Fruit fly (Drosophila melanogaster) whole organism, embryonic: ENCODE measurements around the gene CG5171.
A peak's percentile ranks its signal among the peaks of the same experiment; 100 is the strongest.

ENCODE experiments used
- Abd-B ChIP-seq: fragments of 200-800 bp; sonication (Bioruptor generic); optimal IDR thresholded peaks from 2 replicates; lab custom pipeline; 2018; ENCODE audit warnings: missing biosample characterization, mild to moderate bottlenecking, missing genetic modification characterization, moderate library complexity
- Antp ChIP-seq: fragments of 200-800 bp; sonication (Bioruptor generic); optimal IDR thresholded peaks from 3 replicates; lab custom pipeline; 2016; ENCODE audit warnings: missing biosample characterization, missing genetic modification characterization
- Asciz ChIP-seq: fragments of 200-800 bp; sonication (Bioruptor generic); optimal IDR thresholded peaks from 2 replicates; lab custom pipeline; 2017; ENCODE audit warnings: missing biosample characterization, mild to moderate bottlenecking, missing genetic modification characterization, missing genetic modification reagents
- Awh ChIP-seq: fragments of 200-800 bp; sonication (Bioruptor generic); IDR thresholded peaks from 2 replicates; pipeline ENCODE4, ENCODE4 v1.3.6; 2022; ENCODE audit warnings: missing biosample characterization, missing genetic modification characterization
- B-H2 ChIP-seq: fragments of 200-800 bp; sonication (Bioruptor generic); optimal IDR thresholded peaks from 2 replicates; lab custom pipeline; 2018; ENCODE audit warnings: missing biosample characterization, mild to moderate bottlenecking, missing genetic modification characterization
- CG11504 ChIP-seq: fragments of 200-800 bp; sonication (Bioruptor generic); optimal IDR thresholded peaks from 3 replicates; lab custom pipeline; 2019; ENCODE audit warnings: missing biosample characterization, mild to moderate bottlenecking, missing genetic modification characterization, moderate library complexity
- CG13296 ChIP-seq: fragments of 200-800 bp; sonication (Bioruptor generic); optimal IDR thresholded peaks from 3 replicates; lab custom pipeline; 2018; ENCODE audit warnings: missing biosample characterization, mild to moderate bottlenecking, missing genetic modification characterization
- CG17385 ChIP-seq: fragments of 200-800 bp; sonication (Bioruptor generic); optimal IDR thresholded peaks from 3 replicates; lab custom pipeline; 2018; ENCODE audit warnings: missing biosample characterization, mild to moderate bottlenecking, missing genetic modification characterization
- CG17802 ChIP-seq: fragments of 200-800 bp; sonication (Bioruptor generic); optimal IDR thresholded peaks from 2 replicates; lab custom pipeline; 2018; ENCODE audit warnings: missing biosample characterization, mild to moderate bottlenecking, missing genetic modification characterization, moderate library complexity
- CG18619 ChIP-seq: fragments of 200-800 bp; sonication (Bioruptor generic); optimal IDR thresholded peaks from 3 replicates; lab custom pipeline; 2017; ENCODE audit warnings: missing biosample characterization, mild to moderate bottlenecking, missing genetic modification characterization
- CG30020 ChIP-seq: fragments of 200-800 bp; optimal IDR thresholded peaks from 2 replicates; lab custom pipeline; 2019; ENCODE audit warnings: missing biosample characterization, mild to moderate bottlenecking, missing genetic modification characterization, moderate library complexity
- CG3838 ChIP-seq: fragments of 200-800 bp; sonication (Bioruptor generic); optimal IDR thresholded peaks from 3 replicates; lab custom pipeline; 2016; ENCODE audit warnings: missing biosample characterization, missing genetic modification characterization
- CG4282 ChIP-seq: fragments of 200-800 bp; sonication (Bioruptor generic); optimal IDR thresholded peaks from 2 replicates; lab custom pipeline; 2016; ENCODE audit warnings: missing biosample characterization, missing genetic modification characterization
- CG4360 ChIP-seq: fragments of 200-800 bp; sonication (Bioruptor generic); IDR thresholded peaks from 2 replicates; pipeline ENCODE4 v1.3.6; 2022; ENCODE audit warnings: missing biosample characterization, missing genetic modification characterization
- CG6175 ChIP-seq: fragments of 200-800 bp; sonication (Bioruptor generic); IDR thresholded peaks from 3 replicates; pipeline ENCODE4 v1.3.6; 2022; ENCODE audit warnings: missing biosample characterization, missing genetic modification characterization
- CG8281 ChIP-seq: fragments of 200-800 bp; sonication (Bioruptor generic); optimal IDR thresholded peaks from 2 replicates; lab custom pipeline; 2018; ENCODE audit warnings: missing biosample characterization, mild to moderate bottlenecking, missing genetic modification characterization, moderate library complexity
- CG8290 ChIP-seq, 3 experiments: fragments of 200-800 bp; sonication (Bioruptor generic); optimal IDR thresholded peaks; 2 replicates each; lab custom pipeline; 2016 to 2019; ENCODE audit warnings: missing biosample characterization in 3 of 3, missing genetic modification characterization in 3 of 3, mild to moderate bottlenecking in 2 of 3, moderate library complexity in 1 of 3
- CG8388 ChIP-seq: fragments of 200-800 bp; sonication (Bioruptor generic); optimal IDR thresholded peaks from 2 replicates; lab custom pipeline; 2019; ENCODE audit warnings: missing biosample characterization, mild to moderate bottlenecking, missing genetic modification characterization, moderate library complexity
- Dad ChIP-seq: fragments of 200-800 bp; sonication (Bioruptor generic); optimal IDR thresholded peaks from 3 replicates; lab custom pipeline; 2016; ENCODE audit warnings: missing biosample characterization, missing genetic modification characterization
- Deaf1 ChIP-seq: fragments of 200-800 bp; optimal IDR thresholded peaks from 3 replicates; lab custom pipeline; 2019; ENCODE audit warnings: missing biosample characterization, mild to moderate bottlenecking, missing genetic modification characterization, moderate library complexity
- Dek ChIP-seq: fragments of 200-800 bp; sonication (Bioruptor generic); optimal IDR thresholded peaks from 3 replicates; lab custom pipeline; 2019; ENCODE audit warnings: missing biosample characterization, mild to moderate bottlenecking, missing genetic modification characterization, moderate library complexity
- Doc3 ChIP-seq: fragments of 200-800 bp; sonication (Bioruptor generic); IDR thresholded peaks from 3 replicates; pipeline ENCODE4 v1.3.6; 2022; ENCODE audit warnings: missing biosample characterization, missing genetic modification characterization; ENCODE audit not compliant: partially characterized antibody
- Hr3 ChIP-seq: fragments of 200-800 bp; sonication (Bioruptor generic); optimal IDR thresholded peaks from 3 replicates; lab custom pipeline; 2016; ENCODE audit warnings: missing biosample characterization, missing genetic modification characterization
- Hr78 ChIP-seq, 2 experiments: fragments of 200-800 bp in 1 of 2; fragments of >200 bp in 1 of 2; sonication (Bioruptor generic) in 1 of 2; optimal IDR thresholded peaks; 2 replicates each; lab custom pipeline; 2017 to 2019; ENCODE audit warnings: missing biosample characterization in 2 of 2, missing genetic modification characterization in 2 of 2, mild to moderate bottlenecking in 1 of 2, moderate library complexity in 1 of 2
- Hsf ChIP-seq: fragments of 200-800 bp; sonication (Bioruptor generic); optimal IDR thresholded peaks from 3 replicates; lab custom pipeline; 2016; ENCODE audit warnings: missing biosample characterization, missing genetic modification characterization
- Mes4 ChIP-seq: fragments of 200-800 bp; sonication (Bioruptor generic); optimal IDR thresholded peaks from 2 replicates; lab custom pipeline; 2016; ENCODE audit warnings: missing biosample characterization, missing genetic modification characterization
- Mrtf ChIP-seq: fragments of 200-800 bp; sonication (Bioruptor generic); IDR thresholded peaks from 3 replicates; pipeline ENCODE4 v1.3.6; 2022; ENCODE audit warnings: missing biosample characterization, missing genetic modification characterization
- Oaz ChIP-seq: fragments of 200-800 bp; sonication (Bioruptor generic); IDR thresholded peaks from 2 replicates; pipeline ENCODE4 v1.3.6; 2022; ENCODE audit warnings: missing biosample characterization, missing genetic modification characterization
- Opbp ChIP-seq: fragments of 200-800 bp; sonication (Bioruptor generic); IDR thresholded peaks from 3 replicates; pipeline ENCODE4 v1.3.6; 2022; ENCODE audit warnings: missing biosample characterization, missing genetic modification characterization; ENCODE audit not compliant: partially characterized antibody
- Trl ChIP-seq, 3 experiments: fragments of >200 bp in 2 of 3; fragments of 200-800 bp in 1 of 3; sonication (Bioruptor generic) in 1 of 3; optimal IDR thresholded peaks; 2 replicates in 1 of 3; 3 replicates in 2 of 3; lab custom pipeline; 2016 to 2017; ENCODE audit warnings: missing biosample characterization in 1 of 3, missing genetic modification characterization in 1 of 3
- Xbp1 ChIP-seq: fragments of 200-800 bp; sonication (Bioruptor generic); optimal IDR thresholded peaks from 3 replicates; lab custom pipeline; 2016; ENCODE audit warnings: missing biosample characterization, mild to moderate bottlenecking, missing genetic modification characterization
- al ChIP-seq: fragments of 200-800 bp; sonication (Bioruptor generic); IDR thresholded peaks from 2 replicates; pipeline ENCODE4 v1.3.6; 2022; ENCODE audit warnings: missing biosample characterization, missing genetic modification characterization
- aop ChIP-seq: fragments of 200-800 bp; sonication (Bioruptor generic); IDR thresholded peaks from 2 replicates; pipeline ENCODE4 v1.3.6; 2022; ENCODE audit warnings: missing biosample characterization, missing genetic modification characterization
- ap ChIP-seq: fragments of 200-800 bp; sonication (Bioruptor generic); IDR thresholded peaks from 2 replicates; pipeline ENCODE4 v1.3.6; 2022; ENCODE audit warnings: missing biosample characterization, missing genetic modification characterization
- ara ChIP-seq: fragments of 200-800 bp; sonication (Bioruptor generic); IDR thresholded peaks from 2 replicates; pipeline ENCODE4 v1.3.6; 2022; ENCODE audit warnings: missing biosample characterization, missing genetic modification characterization
- ci ChIP-seq: fragments of 200-800 bp; sonication (Bioruptor generic); IDR thresholded peaks from 3 replicates; pipeline ENCODE4 v1.3.6; 2022; ENCODE audit warnings: missing biosample characterization, missing genetic modification characterization
- grn ChIP-seq: fragments of 200-800 bp; sonication (Bioruptor generic); optimal IDR thresholded peaks from 3 replicates; lab custom pipeline; 2017; ENCODE audit warnings: missing biosample characterization, missing genetic modification characterization
- hkb ChIP-seq, 2 experiments: fragments of 200-800 bp in 1 of 2; fragments of >200 bp in 1 of 2; sonication (Bioruptor generic) in 1 of 2; IDR thresholded peaks in 1 of 2; optimal IDR thresholded peaks in 1 of 2; 2 replicates each; pipeline versions ENCODE4 v1.3.6 to Lab custom; 2017 to 2022; ENCODE audit warnings: missing biosample characterization in 1 of 2, missing genetic modification characterization in 1 of 2
- nerfin-2 ChIP-seq: fragments of 200-800 bp; sonication (Bioruptor generic); IDR thresholded peaks from 2 replicates; pipeline ENCODE4 v1.3.6; 2022; ENCODE audit warnings: missing biosample characterization, missing genetic modification characterization; ENCODE audit not compliant: partially characterized antibody
- odd ChIP-seq: fragments of 200-800 bp; sonication (Bioruptor generic); optimal IDR thresholded peaks from 2 replicates; lab custom pipeline; 2017; ENCODE audit warnings: missing biosample characterization, mild to moderate bottlenecking, missing genetic modification characterization
- pan ChIP-seq, 4 experiments: fragments of >200 bp in 3 of 4; fragments of 200-800 bp in 1 of 4; sonication (Bioruptor generic) in 1 of 4; optimal IDR thresholded peaks in 3 of 4; IDR thresholded peaks in 1 of 4; 2 replicates each; pipeline versions ENCODE4 v1.3.6 to Lab custom; 2017 to 2022; ENCODE audit warnings: missing biosample characterization in 2 of 4, missing genetic modification characterization in 2 of 4, mixed read lengths in 1 of 4
- prd ChIP-seq, 3 experiments: fragments of >200 bp in 2 of 3; fragments of 200-800 bp in 1 of 3; sonication (Bioruptor generic) in 1 of 3; optimal IDR thresholded peaks in 2 of 3; IDR thresholded peaks in 1 of 3; 2 replicates in 2 of 3; 3 replicates in 1 of 3; pipeline versions ENCODE4 v1.3.6 to Lab custom; 2017 to 2022; ENCODE audit warnings: missing biosample characterization in 1 of 3, missing genetic modification characterization in 1 of 3
- repo ChIP-seq: fragments of 200-800 bp; sonication (Bioruptor generic); optimal IDR thresholded peaks from 2 replicates; lab custom pipeline; 2016; ENCODE audit warnings: missing biosample characterization, missing genetic modification characterization
- sug ChIP-seq: fragments of 200-800 bp; optimal IDR thresholded peaks from 2 replicates; lab custom pipeline; 2019; ENCODE audit warnings: missing biosample characterization, mild to moderate bottlenecking, missing genetic modification characterization, moderate library complexity
- tx ChIP-seq: fragments of 200-800 bp; sonication (Bioruptor generic); optimal IDR thresholded peaks from 2 replicates; lab custom pipeline; 2016; ENCODE audit warnings: missing biosample characterization, missing genetic modification characterization
- wor ChIP-seq: fragments of 200-800 bp; sonication (Bioruptor generic); IDR thresholded peaks from 2 replicates; pipeline ENCODE4 v1.3.6; 2022; ENCODE audit warnings: missing biosample characterization, missing genetic modification characterization

CG5171 gene

DNA sequence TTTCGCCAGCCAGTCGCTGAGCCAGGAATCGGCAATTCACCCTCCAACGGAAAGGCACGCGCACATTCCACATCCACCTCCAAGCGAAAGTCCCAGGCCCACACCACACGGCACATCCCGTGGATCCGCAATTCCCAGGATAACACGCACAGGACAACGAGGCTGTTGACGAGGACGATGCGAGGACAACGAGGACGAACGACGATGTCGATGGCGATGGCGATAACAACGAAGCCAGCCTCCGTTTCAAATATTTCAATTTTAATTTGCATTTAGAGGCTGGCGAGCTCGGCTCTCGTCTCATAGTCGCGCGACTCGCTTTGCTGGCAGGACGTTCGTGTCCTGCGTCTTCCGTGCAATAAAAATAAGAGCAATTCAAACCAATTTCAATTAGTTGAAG, 38.1 kb upstream of the CG5171 start, which contains the start of gene Wnt10:
Wnt10 (plus strand) TSS at position 301 of the 400 bp plus-strand sequence.
- TF ChIP-seq CG13296 (GFP tag; lab: Kevin White, UChicago) (no peak), aop (no peak), CG8290 (GFP tag; optimal IDR thresholded peaks at IDR 0.05; lab: Kevin White, UChicago) (no peak), CG8290 (tag; optimal IDR thresholded peaks at IDR 0.05; lab: Kevin White, UChicago) (no peak), CG30020 (tag; lab: Kevin White, UChicago) (no peak), Deaf1 (tag; lab: Kevin White, UChicago) (peak; percentile 83), CG8281 (tag; lab: Kevin White, UChicago) (no peak), CG11504 (tag; lab: Kevin White, UChicago) (no peak), CG18619 (GFP tag; lab: Kevin White, UChicago) (no peak)

DNA sequence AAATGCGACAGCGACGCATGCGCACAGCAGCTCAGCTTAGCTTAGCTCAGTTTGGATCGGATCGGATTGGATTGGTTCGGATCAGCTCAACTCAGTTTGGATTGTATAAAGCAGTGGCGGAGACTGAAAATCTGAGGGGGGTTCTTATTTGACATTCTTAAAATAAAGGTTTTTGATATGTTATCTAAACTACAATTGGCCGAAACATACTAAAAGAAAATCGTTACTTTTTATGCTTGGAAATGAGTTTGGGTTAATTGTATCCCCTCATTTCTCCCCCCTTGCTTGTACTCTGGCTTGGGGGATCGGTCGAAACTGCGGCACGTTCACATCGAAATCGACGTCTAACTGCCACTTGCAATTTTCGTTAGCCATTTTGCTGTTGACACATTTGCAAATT, 25.0 kb upstream of the CG5171 start:
- TF ChIP-seq CG8388: no peak
- TF ChIP-seq Trl (optimal IDR thresholded peaks at IDR 0.05; lab: Kevin White, UChicago): no peak
- peak; percentile 5 for TF ChIP-seq Trl (GFP tag; optimal IDR thresholded peaks at IDR 0.05; lab: Kevin White, UChicago)
- no peak for TF ChIP-seq B-H2 (GFP tag; lab: Kevin White, UChicago)
- TF ChIP-seq al (GFP tag; lab: Robert Waterston, UW): no peak
- no peak for TF ChIP-seq Opbp (GFP tag; lab: Robert Waterston, UW)
- TF ChIP-seq Doc3 (GFP tag; lab: Robert Waterston, UW): no peak
- TF ChIP-seq Dek (tag; lab: Kevin White, UChicago): no peak
- TF ChIP-seq Asciz: no peak
- no peak for TF ChIP-seq pan (optimal IDR thresholded peaks at IDR 0.05; lab: Kevin White, UChicago)
- peak in 1 of 2 experiments; percentile 75 for TF ChIP-seq pan (GFP tag; optimal IDR thresholded peaks at IDR 0.05 in 1 of 2, IDR thresholded peaks at IDR 0.05 in 1 of 2)
- no peak for TF ChIP-seq grn (GFP tag; lab: Kevin White, UChicago)
- no peak for TF ChIP-seq CG3838
- no peak for TF ChIP-seq repo (GFP tag; lab: Kevin White, UChicago)
- TF ChIP-seq CG4360 (GFP tag; lab: Robert Waterston, UW): no peak
- TF ChIP-seq CG4282 (GFP tag; lab: Kevin White, UChicago): no peak
- TF ChIP-seq CG17802: no peak
- peak; percentile 43; the same call in 1 of the 2 replicates for TF ChIP-seq Awh (GFP tag; lab: Robert Waterston, UW)
- TF ChIP-seq sug (tag; lab: Kevin White, UChicago): no peak
- peak; percentile 27 for TF ChIP-seq Antp (GFP tag; lab: Kevin White, UChicago)
- no peak for TF ChIP-seq Hr78 (GFP tag; optimal IDR thresholded peaks at IDR 0.05; lab: Kevin White, UChicago)
- TF ChIP-seq wor (GFP tag; lab: Robert Waterston, UW): 0 out of 2 replicates have a peak, but pooled peaks have one; percentile 11
- TF ChIP-seq Dad (GFP tag; lab: Kevin White, UChicago): no peak
- no peak for TF ChIP-seq prd (optimal IDR thresholded peaks at IDR 0.05; lab: Kevin White, UChicago)
- TF ChIP-seq prd (GFP tag; IDR thresholded peaks at IDR 0.05; lab: Robert Waterston, UW): peak; percentile 57; the same call in 2 of the 3 replicates
- no peak for TF ChIP-seq Deaf1 (tag; lab: Kevin White, UChicago)
- no peak for TF ChIP-seq hkb (optimal IDR thresholded peaks at IDR 0.05; lab: Kevin White, UChicago)
- peak; percentile 77 for TF ChIP-seq hkb (GFP tag; IDR thresholded peaks at IDR 0.05; lab: Robert Waterston, UW)
- TF ChIP-seq Mes4 (GFP tag; lab: Kevin White, UChicago): no peak
- no peak for TF ChIP-seq Mrtf (GFP tag; lab: Robert Waterston, UW)
- peak; percentile 63; the same call in 2 of the 3 replicates for TF ChIP-seq ci (GFP tag; lab: Robert Waterston, UW)
- peak; percentile 27 for TF ChIP-seq Abd-B
- TF ChIP-seq nerfin-2 (GFP tag; lab: Robert Waterston, UW): no peak
- TF ChIP-seq ap (GFP tag; lab: Robert Waterston, UW): peak; percentile 55
- peak; percentile 39; the same call in 1 of the 2 replicates for TF ChIP-seq Oaz
- TF ChIP-seq ara: no peak
- TF ChIP-seq Hr3: no peak
- TF ChIP-seq Xbp1: peak; percentile 25
- TF ChIP-seq Hsf (GFP tag; lab: Kevin White, UChicago): no peak
- no peak for TF ChIP-seq tx (GFP tag; lab: Kevin White, UChicago)
- TF ChIP-seq CG17385 (GFP tag; lab: Kevin White, UChicago): peak; percentile 34
- TF ChIP-seq odd: no peak
- TF ChIP-seq CG6175 (GFP tag; lab: Robert Waterston, UW): no peak
